Fruit fly (Drosophila melanogaster): ENCODE measurements around the gene C3G.

Gene C3G

DNA sequence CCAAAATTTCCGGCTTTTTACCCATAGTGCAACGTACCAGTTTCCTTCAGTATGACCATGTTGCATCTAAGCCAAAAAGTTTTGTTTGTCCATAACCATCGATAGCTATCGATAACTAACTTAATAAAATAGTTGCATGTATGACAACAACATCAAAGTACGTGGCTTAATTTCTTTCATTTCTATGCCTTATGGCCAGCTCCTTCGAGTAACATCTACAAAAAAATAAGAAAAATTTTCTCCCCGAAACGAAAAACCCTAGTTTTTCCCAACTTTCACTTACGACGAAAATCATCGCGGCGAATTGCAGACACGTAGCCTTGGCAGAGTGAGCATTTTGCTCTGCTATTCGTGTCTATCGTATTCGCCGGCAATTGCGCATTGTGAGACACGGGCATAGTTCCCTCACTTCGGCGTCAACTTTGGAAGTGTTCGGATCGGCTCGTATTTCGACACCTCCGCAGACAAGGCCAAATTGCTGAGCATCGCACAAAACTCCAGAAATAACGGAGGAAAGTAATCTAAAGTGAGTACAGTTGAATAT lies 47.1 kb downstream of the C3G start, which contains the start of gene sov (continued):
- TF ChIP-seq Asciz (GFP tag; optimal IDR thresholded peaks at IDR 0.05) (no peak), sna (GFP tag; IDR thresholded peaks at IDR 0.05; ENCODE audit: partially characterized antibody) (peak; percentile 94), YL-1 (GFP tag; optimal IDR thresholded peaks at IDR 0.05) (no peak), Dref (GFP tag; IDR thresholded peaks at IDR 0.05) (peak; percentile 61), chinmo (GFP tag; IDR thresholded peaks at IDR 0.05; ENCODE audit: partially characterized antibody) (0 out of 4 replicates have a peak, but pooled peaks have one; percentile 73), CG14050 (GFP tag; IDR thresholded peaks at IDR 0.05) (no peak), ci (GFP tag; IDR thresholded peaks at IDR 0.05) (no peak), Doc3 (GFP tag; IDR thresholded peaks at IDR 0.05; ENCODE audit: partially characterized antibody) (peak; percentile 94), nom (GFP tag; optimal IDR thresholded peaks at IDR 0.05) (peak; percentile 23), hbn (GFP tag; IDR thresholded peaks at IDR 0.05; ENCODE audit: partially characterized antibody) (peak; percentile 90), CG3407 (GFP tag; optimal IDR thresholded peaks at IDR 0.05) (no peak), lab (GFP tag; optimal IDR thresholded peaks at IDR 0.05) (peak; percentile 5), CG15696 (tag; optimal IDR thresholded peaks at IDR 0.05) (no peak), Neu2 (GFP tag; optimal IDR thresholded peaks at IDR 0.05; ENCODE audit: borderline replicate concordance) (no peak), CG34376 (GFP tag; optimal IDR thresholded peaks at IDR 0.05) (peak; percentile 15), BEAF-32 (GFP tag; optimal IDR thresholded peaks at IDR 0.05) (peak; percentile 88), pzg (GFP tag; optimal IDR thresholded peaks at IDR 0.05) (peak; percentile 44), cg (GFP tag; optimal IDR thresholded peaks at IDR 0.05) (peak; percentile 70), Xbp1 (GFP tag; optimal IDR thresholded peaks at IDR 0.05) (peak; percentile 42), CG12155 (GFP tag; optimal IDR thresholded peaks at IDR 0.05) (peak; percentile 6), hkb (optimal IDR thresholded peaks at IDR 0.05) (no peak), hkb (GFP tag; IDR thresholded peaks at IDR 0.05) (no peak), vnd (GFP tag; IDR thresholded peaks at IDR 0.05; ENCODE audit: partially characterized antibody) (peak; percentile 81), phol (tag; optimal IDR thresholded peaks at IDR 0.05) (peak; percentile 34), oc (tag; optimal IDR thresholded peaks at IDR 0.05) (no peak), CG4707 (GFP tag; optimal IDR thresholded peaks at IDR 0.05) (peak; percentile 85), MBD-R2 (GFP tag; IDR thresholded peaks at IDR 0.05) (peak; percentile 25; the same call in 1 of the 2 replicates), tx (GFP tag; optimal IDR thresholded peaks at IDR 0.05) (no peak), tll (GFP tag; optimal IDR thresholded peaks at IDR 0.05) (no peak), pros (GFP tag; optimal IDR thresholded peaks at IDR 0.05) (no peak), Sin3A (optimal IDR thresholded peaks at IDR 0.05) (peak; percentile 76), prd (optimal IDR thresholded peaks at IDR 0.05) (no peak), prd (GFP tag; IDR thresholded peaks at IDR 0.05) (no peak), CG18476 (GFP tag; optimal IDR thresholded peaks at IDR 0.05) (no peak), Sry-δ (GFP tag; optimal IDR thresholded peaks at IDR 0.05) (peak; percentile 80), fd64A (GFP tag; optimal IDR thresholded peaks at IDR 0.05) (no peak), CG4360 (GFP tag; IDR thresholded peaks at IDR 0.05) (peak; percentile 57; the same call in 1 of the 2 replicates), CG18011 (GFP tag; optimal IDR thresholded peaks at IDR 0.05) (no peak), Sox102F (GFP tag; optimal IDR thresholded peaks at IDR 0.05) (no peak), CG11085 (GFP tag; IDR thresholded peaks at IDR 0.05) (no peak), CG7372 (GFP tag; IDR thresholded peaks at IDR 0.05) (no peak), Oli (tag; optimal IDR thresholded peaks at IDR 0.05) (no peak), ind (GFP tag; optimal IDR thresholded peaks at IDR 0.05) (no peak), zen2 (GFP tag; IDR thresholded peaks at IDR 0.05; ENCODE audit: partially characterized antibody) (peak; percentile 80; the same call in 1 of the 3 replicates), Jarid2 (GFP tag; optimal IDR thresholded peaks at IDR 0.05) (peak; percentile 18), vvl (GFP tag; IDR thresholded peaks at IDR 0.05) (no peak), Ets65A (GFP tag) (no peak), slp2 (GFP tag; optimal IDR thresholded peaks at IDR 0.05) (no peak), CG34224 (GFP tag; IDR thresholded peaks at IDR 0.05; ENCODE audit: partially characterized antibody) (peak; percentile 83)

All from whole organism, embryonic.